Fruit fly (Drosophila melanogaster) Kc167 (cell line): ENCODE measurements around the gene CG6685.

Experiments used
- Myc ChIP-seq: fragments of >200 bp; optimal IDR thresholded peaks from 2 replicates; lab custom pipeline; 2017; ENCODE audit warnings: missing external identifiers
- h ChIP-seq: fragments of >200 bp; optimal IDR thresholded peaks from 3 replicates; lab custom pipeline; 2018; ENCODE audit warnings: missing external identifiers
- psq ChIP-seq: fragments of >200 bp; optimal IDR thresholded peaks from 2 replicates; lab custom pipeline; 2017; ENCODE audit warnings: missing external identifiers
- ttk ChIP-seq: sonication (Bioruptor generic); optimal IDR thresholded peaks from 2 replicates; lab custom pipeline; 2017; ENCODE audit warnings: missing external identifiers

- no peak for TF ChIP-seq ttk (lab: Kevin White, UChicago)
- TF ChIP-seq h (lab: Kevin White, UChicago): no peak
- no peak for TF ChIP-seq Myc
- TF ChIP-seq psq (lab: Kevin White, UChicago): no peak
Measured at dm6 chr3L:9969158-9969557, 1.0 kb upstream of the CG6685 start.
